Worm (Caenorhabditis elegans) whole organism, young adult: ENCODE measurements around the gene F16B12.7.
A peak's percentile ranks its signal among the peaks of the same experiment; 100 is the strongest.

Experiments
- B0035.1 ChIP-seq: sonication (generic microtip); optimal IDR thresholded peaks from 2 replicates; lab custom pipeline; 2016; ENCODE audit warnings: missing genetic modification characterization, mild to moderate bottlenecking, missing compliant biosample characterization, missing genotype, missing genetic modification reagents
- D2030.7 ChIP-seq: fragments of 200-800 bp; sonication (Bioruptor generic); IDR thresholded peaks from 2 replicates; pipeline ENCODE4 v1.3.6; 2022; ENCODE audit warnings: missing genetic modification reagents, missing genetic modification characterization, missing compliant biosample characterization
- F10E7.11 ChIP-seq: sonication (generic microtip); optimal IDR thresholded peaks from 2 replicates; lab custom pipeline; 2017; ENCODE audit warnings: mild to moderate bottlenecking, missing genetic modification characterization, moderate library complexity, missing compliant biosample characterization
- F37B4.10 ChIP-seq: fragments of 200-800 bp; sonication (Bioruptor generic); IDR thresholded peaks from 2 replicates; pipeline ENCODE4 v1.3.6; 2022; ENCODE audit warnings: missing genetic modification characterization, missing compliant biosample characterization
- F39B2.1 ChIP-seq: fragments of 200-800 bp; sonication (Bioruptor generic); IDR thresholded peaks from 2 replicates; pipeline ENCODE4 v1.3.6; 2022; ENCODE audit warnings: missing genetic modification reagents, missing genetic modification characterization, missing compliant biosample characterization
- F52B5.7 ChIP-seq: sonication (generic microtip); optimal IDR thresholded peaks from 2 replicates; lab custom pipeline; 2016; ENCODE audit warnings: mild to moderate bottlenecking, missing genetic modification characterization, missing compliant biosample characterization
- F57A8.1 ChIP-seq: fragments of 200-800 bp; sonication (Bioruptor generic); optimal IDR thresholded peaks from 2 replicates; lab custom pipeline; 2018; ENCODE audit warnings: mild to moderate bottlenecking, missing genetic modification characterization, moderate library complexity, missing compliant biosample characterization
- Y53F4B.3 ChIP-seq: fragments of 200-800 bp; sonication (Bioruptor generic); IDR thresholded peaks from 2 replicates; pipeline ENCODE4 v1.3.6; 2022; ENCODE audit warnings: missing genetic modification reagents, missing genetic modification characterization, missing compliant biosample characterization
- Y95B8A.8 ChIP-seq: fragments of 200-800 bp; sonication (Bioruptor generic); IDR thresholded peaks from 2 replicates; pipeline ENCODE4 v1.3.6; 2022; ENCODE audit warnings: missing genetic modification reagents, missing genetic modification characterization, missing compliant biosample characterization
- akir-1 ChIP-seq: fragments of 200-800 bp; sonication (Bioruptor generic); optimal IDR thresholded peaks from 2 replicates; lab custom pipeline; 2018; ENCODE audit warnings: mild to moderate bottlenecking, missing genetic modification characterization, moderate library complexity, missing compliant biosample characterization
- ama-1 ChIP-seq, 3 experiments: fragments of 150-350 bp in 1 of 3; sonication (generic microtip) in 2 of 3; optimal IDR thresholded peaks; 2 replicates each; lab custom pipeline; 2014 to 2018; ENCODE audit warnings: missing biosample characterization in 2 of 3, missing genetic modification characterization in 2 of 3, missing genetic modification reagents in 2 of 3
- attf-3 ChIP-seq: fragments of 200-800 bp; sonication (Bioruptor generic); conservative IDR thresholded peaks from 2 replicates; pipeline ENCODE4 v1.3.6; 2022; ENCODE audit warnings: missing genetic modification reagents, missing genetic modification characterization, missing compliant biosample characterization
- attf-5 ChIP-seq: fragments of 200-800 bp; sonication (Bioruptor generic); optimal IDR thresholded peaks from 2 replicates; lab custom pipeline; 2018; ENCODE audit warnings: mild to moderate bottlenecking, missing genetic modification characterization, missing compliant biosample characterization
- attf-6 ChIP-seq: fragments of 200-800 bp; sonication (Bioruptor generic); IDR thresholded peaks from 2 replicates; pipeline ENCODE4 v1.3.6; 2022; ENCODE audit warnings: missing genetic modification reagents, missing genetic modification characterization, missing compliant biosample characterization
- bed-1 ChIP-seq: fragments of 200-800 bp; sonication (Bioruptor generic); IDR thresholded peaks from 2 replicates; pipeline ENCODE4 v1.3.6; 2022; ENCODE audit warnings: missing genetic modification reagents, missing genetic modification characterization, missing compliant biosample characterization
- cebp-2 ChIP-seq: fragments of 200-800 bp; sonication (Bioruptor generic); IDR thresholded peaks from 2 replicates; pipeline ENCODE4 v1.3.6; 2022; ENCODE audit warnings: missing genetic modification characterization, missing compliant biosample characterization
- ceh-100 ChIP-seq: fragments of 200-800 bp; sonication (Bioruptor generic); IDR thresholded peaks from 2 replicates; pipeline ENCODE4 v1.3.6; 2022; ENCODE audit warnings: missing genetic modification reagents, missing genetic modification characterization, missing compliant biosample characterization
- fkh-3 ChIP-seq: sonication (generic microtip); optimal IDR thresholded peaks from 2 replicates; lab custom pipeline; 2016; ENCODE audit warnings: mild to moderate bottlenecking, missing genetic modification characterization, missing compliant biosample characterization
- him-1 ChIP-seq: sonication (generic microtip); optimal IDR thresholded peaks from 2 replicates; lab custom pipeline; 2016; ENCODE audit warnings: missing genotype, missing genetic modification reagents, missing genetic modification characterization, missing compliant biosample characterization
- hlh-12 ChIP-seq: sonication (generic microtip); optimal IDR thresholded peaks from 2 replicates; lab custom pipeline; 2016; ENCODE audit warnings: missing genetic modification characterization, missing compliant biosample characterization
- hmg-1.2 ChIP-seq: fragments of 200-800 bp; sonication (Bioruptor generic); IDR thresholded peaks from 2 replicates; pipeline ENCODE4 v1.3.6; 2022; ENCODE audit warnings: missing genetic modification reagents, missing genetic modification characterization, missing compliant biosample characterization
- hrde-1 ChIP-seq: sonication (generic microtip); optimal IDR thresholded peaks from 2 replicates; lab custom pipeline; 2016; ENCODE audit warnings: missing genetic modification characterization, mild to moderate bottlenecking, missing compliant biosample characterization, moderate library complexity, missing genotype, missing genetic modification reagents, borderline replicate concordance
- hsf-1 ChIP-seq: fragments of 200-800 bp; sonication (Bioruptor generic); IDR thresholded peaks from 2 replicates; pipeline ENCODE4 v1.3.6; 2022; ENCODE audit warnings: missing genetic modification reagents, missing genetic modification characterization, missing compliant biosample characterization
- let-607 ChIP-seq, 2 experiments: fragments of 200-800 bp in 1 of 2; sonication (Bioruptor generic) in 1 of 2; sonication (generic microtip) in 1 of 2; optimal IDR thresholded peaks; 2 replicates each; lab custom pipeline; 2016 to 2018; ENCODE audit warnings: mild to moderate bottlenecking in 2 of 2, missing compliant biosample characterization in 2 of 2, missing genetic modification characterization in 2 of 2, moderate library complexity in 2 of 2, missing genotype in 1 of 2
- lir-1 ChIP-seq: fragments of 200-800 bp; sonication (Bioruptor generic); conservative IDR thresholded peaks from 2 replicates; pipeline ENCODE4 v1.3.6; 2022; ENCODE audit warnings: missing genetic modification reagents, missing genetic modification characterization, missing compliant biosample characterization
- madf-10 ChIP-seq: sonication (generic microtip); optimal IDR thresholded peaks from 2 replicates; lab custom pipeline; 2016; ENCODE audit warnings: mild to moderate bottlenecking, missing genetic modification characterization, missing compliant biosample characterization
- madf-3 ChIP-seq: fragments of 200-800 bp; sonication (Bioruptor generic); IDR thresholded peaks from 2 replicates; pipeline ENCODE4 v1.3.6; 2022; ENCODE audit warnings: missing genetic modification reagents, missing genetic modification characterization, missing compliant biosample characterization
- madf-8 ChIP-seq: fragments of 200-800 bp; sonication (Bioruptor generic); conservative IDR thresholded peaks from 2 replicates; pipeline ENCODE4 v1.3.6; 2022; ENCODE audit warnings: missing genetic modification reagents, missing genetic modification characterization, missing compliant biosample characterization
- nfya-1 ChIP-seq: sonication (generic microtip); optimal IDR thresholded peaks from 2 replicates; lab custom pipeline; 2017; ENCODE audit warnings: antibody characterized with exemption, missing compliant biosample characterization, missing genetic modification characterization, borderline replicate concordance; ENCODE audit not compliant: insufficient read depth
- nhr-179 ChIP-seq: sonication (generic microtip); optimal IDR thresholded peaks from 2 replicates; lab custom pipeline; 2016; ENCODE audit warnings: mild to moderate bottlenecking, missing genetic modification characterization, missing compliant biosample characterization
- nhr-80 ChIP-seq: sonication (generic microtip); optimal IDR thresholded peaks from 2 replicates; lab custom pipeline; 2016; ENCODE audit warnings: missing genetic modification characterization, missing compliant biosample characterization
- nhr-90 ChIP-seq: sonication (generic microtip); optimal IDR thresholded peaks from 2 replicates; lab custom pipeline; 2016; ENCODE audit warnings: missing genotype, mild to moderate bottlenecking, missing genetic modification characterization, missing compliant biosample characterization
- pha-4 ChIP-seq: fragments of 150-350 bp; sonication (generic microtip); optimal IDR thresholded peaks from 2 replicates; lab custom pipeline; 2014; ENCODE audit warnings: missing biosample characterization, missing genetic modification reagents, missing genetic modification characterization
- rcor-1 ChIP-seq: fragments of 200-800 bp; sonication (Bioruptor generic); IDR thresholded peaks from 2 replicates; pipeline ENCODE4 v1.3.6; 2022; ENCODE audit warnings: missing genetic modification reagents, missing genetic modification characterization, missing compliant biosample characterization
- sdz-38 ChIP-seq: sonication (generic microtip); optimal IDR thresholded peaks from 2 replicates; lab custom pipeline; 2016; ENCODE audit warnings: missing genotype, missing genetic modification characterization, missing compliant biosample characterization
- sea-2 ChIP-seq: fragments of 200-800 bp; sonication (Bioruptor generic); IDR thresholded peaks from 2 replicates; pipeline ENCODE4 v1.3.6; 2022; ENCODE audit warnings: missing genetic modification characterization, missing compliant biosample characterization
- snpc-1.1 ChIP-seq: sonication (generic microtip); optimal IDR thresholded peaks from 2 replicates; lab custom pipeline; 2017; ENCODE audit warnings: missing genetic modification characterization, mild to moderate bottlenecking, missing compliant biosample characterization, antibody characterized with exemption, moderate library complexity, missing genotype, missing genetic modification reagents; ENCODE audit not compliant: insufficient read depth
- snpc-1.3 ChIP-seq: sonication (generic microtip); optimal IDR thresholded peaks from 2 replicates; lab custom pipeline; 2017; ENCODE audit warnings: missing genetic modification characterization, mild to moderate bottlenecking, missing compliant biosample characterization, antibody characterized with exemption, moderate library complexity, missing genotype, missing genetic modification reagents; ENCODE audit not compliant: insufficient read depth
- snpc-3.4 ChIP-seq: sonication (generic microtip); optimal IDR thresholded peaks from 2 replicates; lab custom pipeline; 2017; ENCODE audit warnings: missing genetic modification characterization, mild to moderate bottlenecking, missing compliant biosample characterization, antibody characterized with exemption, moderate library complexity, missing genotype, missing genetic modification reagents
- somi-1 ChIP-seq: fragments of 200-800 bp; sonication (Bioruptor generic); optimal IDR thresholded peaks from 2 replicates; lab custom pipeline; 2018; ENCODE audit warnings: mild to moderate bottlenecking, missing genetic modification characterization, missing compliant biosample characterization
- sptf-2 ChIP-seq: fragments of 200-800 bp; sonication (Bioruptor generic); optimal IDR thresholded peaks from 2 replicates; lab custom pipeline; 2018; ENCODE audit warnings: mild to moderate bottlenecking, missing genetic modification characterization, missing compliant biosample characterization
- tbp1 ChIP-seq: fragments of 200-800 bp; sonication (Bioruptor generic); optimal IDR thresholded peaks from 2 replicates; lab custom pipeline; 2018; ENCODE audit warnings: mild to moderate bottlenecking, missing genetic modification characterization, missing compliant biosample characterization
- tbx-9 ChIP-seq: sonication (generic microtip); optimal IDR thresholded peaks from 2 replicates; lab custom pipeline; 2016; ENCODE audit warnings: borderline replicate concordance, missing genetic modification characterization, inconsistent platforms, missing compliant biosample characterization
- tlf-1 ChIP-seq: fragments of 200-800 bp; sonication (Bioruptor generic); optimal IDR thresholded peaks from 2 replicates; lab custom pipeline; 2018; ENCODE audit warnings: mild to moderate bottlenecking, missing genetic modification characterization, missing compliant biosample characterization
- unc-62 ChIP-seq: fragments of 150-350 bp; optimal IDR thresholded peaks from 2 replicates; lab custom pipeline; 2014; ENCODE audit warnings: missing biosample characterization, missing genetic modification reagents, missing genetic modification characterization
- zfh-2 ChIP-seq: fragments of 200-800 bp; sonication (Bioruptor generic); conservative IDR thresholded peaks from 2 replicates; pipeline ENCODE4 v1.3.6; 2022; ENCODE audit warnings: missing genetic modification reagents, missing genetic modification characterization, missing compliant biosample characterization
- zim-3 ChIP-seq: sonication (generic microtip); optimal IDR thresholded peaks from 2 replicates; lab custom pipeline; 2017; ENCODE audit warnings: mild to moderate bottlenecking, missing genetic modification characterization, moderate library complexity, missing compliant biosample characterization

F16B12.7 gene

ce11 chrX:14063830-14064229 is 44.5 kb upstream of the F16B12.7 start (continued):
- TF ChIP-seq tbx-9 (tag; lab: Kevin White, UChicago) (peak; percentile 84), snpc-1.1 (tag; lab: Kevin White, UChicago) (peak; percentile 65), sdz-38 (tag; lab: Kevin White, UChicago) (no peak), him-1 (tag; lab: Kevin White, UChicago) (peak; percentile 86), fkh-3 (tag; lab: Kevin White, UChicago) (peak; percentile 77), Y53F4B.3 (GFP tag; lab: Robert Waterston, UW) (peak; percentile 66; the same call in 1 of the 2 replicates), hmg-1.2 (GFP tag; lab: Robert Waterston, UW) (peak; percentile 91), nhr-90 (peak; percentile 92), zfh-2 (GFP tag; lab: Robert Waterston, UW) (no peak), tbp1 (GFP tag; lab: Kevin White, UChicago) (peak; percentile 98), hsf-1 (GFP tag; lab: Robert Waterston, UW) (peak; percentile 46; the same call in 1 of the 2 replicates), F57A8.1 (GFP tag; lab: Kevin White, UChicago) (peak; percentile 38), snpc-3.4 (tag; lab: Kevin White, UChicago) (peak; percentile 89), madf-10 (tag; lab: Kevin White, UChicago) (peak; percentile 91), bed-1 (0 out of 2 replicates have a peak, but pooled peaks have one; percentile 53), pha-4 (no peak), akir-1 (no peak), F39B2.1 (GFP tag; lab: Robert Waterston, UW) (peak; percentile 62; the same call in 1 of the 2 replicates), cebp-2 (peak; percentile 92), hrde-1 (tag; lab: Kevin White, UChicago) (peak; percentile 60), attf-3 (GFP tag; lab: Robert Waterston, UW) (peak; percentile 56; the same call in 1 of the 2 replicates), sptf-2 (GFP tag; lab: Kevin White, UChicago) (peak; percentile 25), ama-1 (optimal IDR thresholded peaks at IDR 0.05; lab: Kevin White, UChicago) (peak; percentile 15), ama-1 (GFP tag; optimal IDR thresholded peaks at IDR 0.05; lab: Kevin White, UChicago) (peak; percentile 70 to 95), let-607 (tag; optimal IDR thresholded peaks at IDR 0.05; lab: Kevin White, UChicago) (peak; percentile 70 to 83), madf-8 (GFP tag; lab: Robert Waterston, UW) (no peak), sea-2 (GFP tag; lab: Robert Waterston, UW) (0 out of 2 replicates have a peak, but pooled peaks have one; percentile 57), madf-3 (GFP tag; lab: Robert Waterston, UW) (peak; percentile 78; the same call in 1 of the 2 replicates), lir-1 (GFP tag; lab: Robert Waterston, UW) (peak; percentile 72), rcor-1 (GFP tag; lab: Robert Waterston, UW) (peak; percentile 93), F37B4.10 (GFP tag; lab: Robert Waterston, UW) (peak; percentile 83; the same call in 1 of the 2 replicates), D2030.7 (GFP tag; lab: Robert Waterston, UW) (peak; percentile 83), nhr-179 (tag; lab: Kevin White, UChicago) (peak; percentile 41), snpc-1.3 (peak; percentile 92), nfya-1 (tag; lab: Kevin White, UChicago) (no peak), tlf-1 (GFP tag; lab: Kevin White, UChicago) (no peak), attf-6 (GFP tag; lab: Robert Waterston, UW) (peak; percentile 69; the same call in 1 of the 2 replicates), unc-62 (GFP tag; lab: Kevin White, UChicago) (no peak), Y95B8A.8 (GFP tag; lab: Robert Waterston, UW) (peak; percentile 74; the same call in 1 of the 2 replicates), B0035.1 (peak; percentile 81), F52B5.7 (tag; lab: Kevin White, UChicago) (peak; percentile 95), somi-1 (GFP tag; lab: Kevin White, UChicago) (peak; percentile 90), nhr-80 (tag; lab: Kevin White, UChicago) (peak; percentile 71), F10E7.11 (peak; percentile 75), hlh-12 (tag; lab: Kevin White, UChicago) (peak; percentile 76), zim-3 (tag; lab: Kevin White, UChicago) (peak; percentile 88), ceh-100 (peak; percentile 82), attf-5 (GFP tag; lab: Kevin White, UChicago) (peak; percentile 84)
